Fruit fly (Drosophila melanogaster) whole organism, embryonic: Measurements from ENCODE around the gene sun.

Experiments used
- Atf6 ChIP-seq: fragments of 200-800 bp; sonication (Bioruptor generic); IDR thresholded peaks from 2 replicates; pipeline ENCODE4 v1.3.6; 2022; ENCODE audit warnings: missing biosample characterization, missing genetic modification characterization
- BtbVII ChIP-seq: fragments of 200-800 bp; sonication (Bioruptor generic); optimal IDR thresholded peaks from 3 replicates; lab custom pipeline; 2017; ENCODE audit warnings: missing biosample characterization, mild to moderate bottlenecking, missing genetic modification characterization
- CG10267 ChIP-seq: fragments of 200-800 bp; sonication (Bioruptor generic); optimal IDR thresholded peaks from 2 replicates; lab custom pipeline; 2018; ENCODE audit warnings: missing biosample characterization, mild to moderate bottlenecking, missing genetic modification characterization, moderate library complexity
- CG18476 ChIP-seq: fragments of 200-800 bp; sonication (Bioruptor generic); optimal IDR thresholded peaks from 2 replicates; lab custom pipeline; 2016; ENCODE audit warnings: missing biosample characterization, mild to moderate bottlenecking, missing genetic modification characterization
- CG4707 ChIP-seq: fragments of 200-800 bp; sonication (Bioruptor generic); optimal IDR thresholded peaks from 2 replicates; lab custom pipeline; 2018; ENCODE audit warnings: missing biosample characterization, mild to moderate bottlenecking, missing genetic modification characterization, moderate library complexity
- CG7786 ChIP-seq: fragments of 200-800 bp; sonication (Bioruptor generic); optimal IDR thresholded peaks from 2 replicates; lab custom pipeline; 2016; ENCODE audit warnings: missing biosample characterization, missing genetic modification characterization
- CG7987 ChIP-seq: fragments of 200-800 bp; sonication (Bioruptor generic); optimal IDR thresholded peaks from 2 replicates; lab custom pipeline; 2018; ENCODE audit warnings: missing biosample characterization, mild to moderate bottlenecking, missing genetic modification characterization, moderate library complexity
- CG8359 ChIP-seq: fragments of 200-800 bp; sonication (Bioruptor generic); optimal IDR thresholded peaks from 2 replicates; lab custom pipeline; 2017; ENCODE audit warnings: missing biosample characterization, mild to moderate bottlenecking, missing genetic modification characterization, borderline replicate concordance
- CG8478 ChIP-seq: fragments of >200 bp; optimal IDR thresholded peaks from 2 replicates; lab custom pipeline; 2018
- CG9609 ChIP-seq: fragments of 200-800 bp; sonication (Bioruptor generic); optimal IDR thresholded peaks from 3 replicates; lab custom pipeline; 2016; ENCODE audit warnings: missing biosample characterization, missing genetic modification characterization
- CG9932 ChIP-seq: fragments of 200-800 bp; sonication (Bioruptor generic); IDR thresholded peaks from 2 replicates; pipeline ENCODE4 v1.3.6; 2022; ENCODE audit warnings: missing biosample characterization, missing genetic modification characterization
- Camta ChIP-seq: fragments of 200-800 bp; sonication (Bioruptor generic); optimal IDR thresholded peaks from 2 replicates; lab custom pipeline; 2016; ENCODE audit warnings: missing biosample characterization, missing genetic modification characterization
- Dfd ChIP-seq, 2 experiments: fragments of >200 bp; optimal IDR thresholded peaks; 2 replicates each; lab custom pipeline; 2017; ENCODE audit warnings: missing biosample characterization in 2 of 2, missing genetic modification characterization in 2 of 2
- Dll ChIP-seq: fragments of 200-800 bp; sonication (Bioruptor generic); IDR thresholded peaks from 4 replicates; pipeline ENCODE4 v1.3.6; 2022; ENCODE audit warnings: missing biosample characterization, missing genetic modification characterization; ENCODE audit not compliant: partially characterized antibody
- HLH3B ChIP-seq: fragments of 200-800 bp; sonication (Bioruptor generic); IDR thresholded peaks from 2 replicates; pipeline ENCODE4 v1.3.6; 2022; ENCODE audit warnings: missing biosample characterization, missing genetic modification characterization
- Hmx ChIP-seq: fragments of 200-800 bp; sonication (Bioruptor generic); optimal IDR thresholded peaks from 2 replicates; lab custom pipeline; 2016; ENCODE audit warnings: missing biosample characterization, missing genetic modification characterization
- Jarid2 ChIP-seq: fragments of 200-800 bp; sonication (Bioruptor generic); optimal IDR thresholded peaks from 3 replicates; lab custom pipeline; 2017; ENCODE audit warnings: mild to moderate bottlenecking, missing biosample characterization, missing genetic modification reagents, missing genetic modification characterization
- MBD-R2 ChIP-seq: fragments of 200-800 bp; sonication (Bioruptor generic); IDR thresholded peaks from 2 replicates; pipeline ENCODE4 v1.3.6; 2022; ENCODE audit warnings: missing biosample characterization, missing genetic modification characterization
- Med ChIP-seq: fragments of 200-800 bp; sonication (Bioruptor generic); peaks from one replicate; lab custom pipeline; 2016; ENCODE audit warnings: missing biosample characterization, missing genetic modification characterization, mild to moderate bottlenecking, inconsistent platforms, moderate library complexity
- Stat92E ChIP-seq, 3 experiments: fragments of >200 bp in 2 of 3; fragments of 200-800 bp in 1 of 3; sonication (Bioruptor generic) in 1 of 3; optimal IDR thresholded peaks; 2 replicates each; lab custom pipeline; 2017 to 2019; ENCODE audit warnings: missing biosample characterization in 3 of 3, missing genetic modification characterization in 3 of 3, mild to moderate bottlenecking in 1 of 3, moderate library complexity in 1 of 3
- bcd ChIP-seq: fragments of 200-800 bp; sonication (Bioruptor generic); optimal IDR thresholded peaks from 2 replicates; lab custom pipeline; 2017; ENCODE audit warnings: missing biosample characterization, mild to moderate bottlenecking, missing genetic modification characterization
- ci ChIP-seq: fragments of 200-800 bp; sonication (Bioruptor generic); IDR thresholded peaks from 3 replicates; pipeline ENCODE4 v1.3.6; 2022; ENCODE audit warnings: missing biosample characterization, missing genetic modification characterization
- crp ChIP-seq, 2 experiments: fragments of 200-800 bp; sonication (Bioruptor generic); optimal IDR thresholded peaks; 2 replicates in 1 of 2; 3 replicates in 1 of 2; lab custom pipeline; 2017; ENCODE audit warnings: missing biosample characterization in 2 of 2, missing genetic modification characterization in 2 of 2, mild to moderate bottlenecking in 1 of 2, moderate library complexity in 1 of 2
- en ChIP-seq: fragments of 200-800 bp; sonication (Bioruptor generic); optimal IDR thresholded peaks from 2 replicates; lab custom pipeline; 2016; ENCODE audit warnings: missing biosample characterization, missing genetic modification characterization
- fd102C ChIP-seq: fragments of 200-800 bp; sonication (Bioruptor generic); optimal IDR thresholded peaks from 2 replicates; lab custom pipeline; 2018; ENCODE audit warnings: missing biosample characterization, mild to moderate bottlenecking, missing genetic modification characterization, moderate library complexity
- insv ChIP-seq, 2 experiments: fragments of 200-800 bp; sonication (Bioruptor generic); optimal IDR thresholded peaks; 3 replicates each; lab custom pipeline; 2016 to 2018; ENCODE audit warnings: missing biosample characterization in 2 of 2, missing genetic modification characterization in 2 of 2
- lilli ChIP-seq: fragments of 200-800 bp; sonication (Bioruptor generic); optimal IDR thresholded peaks from 3 replicates; lab custom pipeline; 2016; ENCODE audit warnings: missing biosample characterization, missing genetic modification characterization
- lov ChIP-seq, 2 experiments: fragments of 200-800 bp in 1 of 2; fragments of >200 bp in 1 of 2; sonication (Bioruptor generic) in 1 of 2; IDR thresholded peaks in 1 of 2; optimal IDR thresholded peaks in 1 of 2; 2 replicates in 1 of 2; 3 replicates in 1 of 2; pipeline versions ENCODE4 v1.3.6 to Lab custom; 2017 to 2022; ENCODE audit warnings: missing biosample characterization in 1 of 2, missing genetic modification characterization in 1 of 2
- mam ChIP-seq: fragments of 200-800 bp; sonication (Bioruptor generic); optimal IDR thresholded peaks from 3 replicates; lab custom pipeline; 2016; ENCODE audit warnings: missing biosample characterization, missing genetic modification characterization
- mld ChIP-seq: fragments of 200-800 bp; sonication (Bioruptor generic); IDR thresholded peaks from 3 replicates; pipeline ENCODE4 v1.3.6; 2022; ENCODE audit warnings: missing biosample characterization, missing genetic modification characterization; ENCODE audit not compliant: partially characterized antibody
- nau ChIP-seq: fragments of 200-800 bp; sonication (Bioruptor generic); optimal IDR thresholded peaks from 3 replicates; lab custom pipeline; 2017; ENCODE audit warnings: missing biosample characterization, mild to moderate bottlenecking, missing genetic modification characterization, missing genetic modification reagents
- odd ChIP-seq: fragments of 200-800 bp; sonication (Bioruptor generic); optimal IDR thresholded peaks from 2 replicates; lab custom pipeline; 2017; ENCODE audit warnings: missing biosample characterization, mild to moderate bottlenecking, missing genetic modification characterization
- psq ChIP-seq: fragments of 200-800 bp; sonication (Bioruptor generic); optimal IDR thresholded peaks from 2 replicates; lab custom pipeline; 2017; ENCODE audit warnings: missing biosample characterization, missing genetic modification characterization
- pzg ChIP-seq: fragments of 200-800 bp; sonication (Bioruptor generic); optimal IDR thresholded peaks from 3 replicates; lab custom pipeline; 2018; ENCODE audit warnings: missing biosample characterization, mild to moderate bottlenecking, missing genetic modification characterization, moderate library complexity
- sd ChIP-seq: fragments of 200-800 bp; sonication (Bioruptor generic); optimal IDR thresholded peaks from 3 replicates; lab custom pipeline; 2018; ENCODE audit warnings: missing biosample characterization, mild to moderate bottlenecking, missing genetic modification characterization, moderate library complexity
- zen2 ChIP-seq: fragments of 200-800 bp; sonication (Bioruptor generic); IDR thresholded peaks from 3 replicates; pipeline ENCODE4 v1.3.6; 2022; ENCODE audit warnings: missing biosample characterization, missing genetic modification characterization; ENCODE audit not compliant: partially characterized antibody

The sun gene

DNA sequence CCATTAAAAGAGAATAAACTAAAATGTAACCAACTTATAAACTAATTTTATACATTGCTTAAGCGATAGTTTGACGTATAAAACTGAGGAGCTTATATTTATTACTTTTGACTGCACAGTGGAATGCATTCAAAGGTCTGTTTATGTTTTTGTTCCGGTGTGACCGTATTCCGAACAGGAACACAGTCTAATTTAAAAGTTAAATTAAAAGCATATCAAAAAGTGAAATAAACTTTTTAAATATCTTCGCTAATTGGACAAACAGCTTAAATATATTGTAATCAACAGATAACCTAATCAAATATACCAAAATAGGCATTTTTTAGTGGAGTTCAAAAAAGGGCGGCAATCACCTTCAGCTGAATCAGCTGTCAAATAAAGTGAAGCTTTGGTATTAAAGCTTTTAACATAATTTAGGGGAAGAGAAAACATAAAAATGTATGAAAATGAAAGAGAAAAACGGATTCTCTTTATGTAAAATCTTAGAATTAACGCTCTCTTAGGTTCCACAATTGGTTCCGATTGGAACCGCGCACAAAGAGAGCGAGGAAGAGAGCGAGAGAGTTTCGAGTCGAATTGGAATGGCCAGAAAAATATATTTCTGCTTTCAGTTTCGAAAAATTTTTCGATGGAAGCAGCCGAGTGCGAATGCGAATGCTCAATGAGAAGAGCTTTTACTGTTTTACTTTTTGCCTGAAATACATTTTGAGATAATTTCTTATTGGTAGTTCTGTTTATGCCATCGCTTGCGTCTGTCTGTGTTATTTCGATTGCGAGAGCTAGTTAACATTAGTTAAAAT is 45.1 kb downstream of the sun start, which contains the start of the genes PGRP-LE and sd (continued):
- TF ChIP-seq nau (GFP tag; lab: Kevin White, UChicago) (no peak), crp (GFP tag; optimal IDR thresholded peaks at IDR 0.05; lab: Kevin White, UChicago) (peak in 1 of 2 experiments; percentile 82), CG4707 (GFP tag; lab: Kevin White, UChicago) (peak; percentile 70), CG7987 (GFP tag; lab: Kevin White, UChicago) (no peak), lilli (GFP tag; lab: Kevin White, UChicago) (peak; percentile 2), CG9609 (no peak), Hmx (GFP tag; lab: Kevin White, UChicago) (peak; percentile 34), fd102C (GFP tag; lab: Kevin White, UChicago) (no peak), lov (optimal IDR thresholded peaks at IDR 0.05; lab: Kevin White, UChicago) (no peak), lov (GFP tag; IDR thresholded peaks at IDR 0.05; lab: Robert Waterston, UW) (no peak), odd (GFP tag; lab: Kevin White, UChicago) (no peak), Dfd (GFP tag; optimal IDR thresholded peaks at IDR 0.05; lab: Kevin White, UChicago) (no peak), CG8359 (GFP tag; lab: Kevin White, UChicago) (no peak), CG10267 (no peak), CG8478 (lab: Kevin White, UChicago) (no peak), Jarid2 (GFP tag; lab: Kevin White, UChicago) (peak; percentile 78), sd (peak; percentile 48), zen2 (GFP tag; lab: Robert Waterston, UW) (no peak), insv (GFP tag; optimal IDR thresholded peaks at IDR 0.05; lab: Kevin White, UChicago) (peak; percentile 48 to 92), pzg (GFP tag; lab: Kevin White, UChicago) (peak; percentile 16), mld (GFP tag; lab: Robert Waterston, UW) (no peak), CG9932 (GFP tag; lab: Robert Waterston, UW) (no peak), psq (GFP tag; lab: Kevin White, UChicago) (no peak), MBD-R2 (GFP tag; lab: Robert Waterston, UW) (no peak), Med (GFP tag; lab: Kevin White, UChicago) (peak; percentile 69), mam (peak; percentile 8), CG7786 (no peak), en (GFP tag; lab: Kevin White, UChicago) (no peak), CG18476 (GFP tag; lab: Kevin White, UChicago) (no peak), BtbVII (GFP tag; lab: Kevin White, UChicago) (peak; percentile 2), ci (peak; percentile 23; the same call in 1 of the 3 replicates), Atf6 (GFP tag; lab: Robert Waterston, UW) (peak; percentile 7; the same call in 1 of the 2 replicates), Camta (GFP tag; lab: Kevin White, UChicago) (no peak), Stat92E (GFP tag; optimal IDR thresholded peaks at IDR 0.05; lab: Kevin White, UChicago) (no peak), bcd (GFP tag; lab: Kevin White, UChicago) (no peak), HLH3B (GFP tag; lab: Robert Waterston, UW) (no peak), Dll (GFP tag; lab: Robert Waterston, UW) (no peak; the same call in 3 of the 4 replicates)
- TF ChIP-seq, all 482 proteins: peak for 49
